Worm (Caenorhabditis elegans): Measurements from ENCODE around the gene nas-6.
A peak's percentile ranks its signal among the peaks of the same experiment; 100 is the strongest.

The nas-6 gene

ce11 chrIV:17465886-17466285 lies 24.7 kb downstream of the nas-6 start, which contains the start of gene F11E6.6 (continued):
- TF ChIP-seq pat-9 (tag; optimal IDR thresholded peaks at IDR 0.05): no peak

ce11 chrIV:17463108-17463608 lies 27.4 kb downstream of the nas-6 start, which contains the start of gene F11E6.10:
Gene F11E6.10 (minus strand): TSS chrIV:17463158.
- TF ChIP-seq eyg-1 (tag; optimal IDR thresholded peaks at IDR 0.05) (no peak), ama-1 (optimal IDR thresholded peaks at IDR 0.05) (no peak), Y22D7AL.16 (tag; optimal IDR thresholded peaks at IDR 0.05) (no peak), nfya-1 (tag; optimal IDR thresholded peaks at IDR 0.05) (no peak), tbx-7 (tag; optimal IDR thresholded peaks at IDR 0.05) (no peak), F13H6.1 (tag; optimal IDR thresholded peaks at IDR 0.05) (no peak), che-1 (tag; optimal IDR thresholded peaks at IDR 0.05) (no peak)

- no peak for TF ChIP-seq fkh-6 (tag; optimal IDR thresholded peaks at IDR 0.05)
- peak; percentile 29 for TF ChIP-seq dve-1 (tag; optimal IDR thresholded peaks at IDR 0.05)
- peak; percentile 2 for TF ChIP-seq tbx-2 (tag; optimal IDR thresholded peaks at IDR 0.05)
These were observed 29.3 kb downstream of the nas-6 start, which contains the start of gene rif-1.1 for ce11 chrIV:17461222-17461707. Gene rif-1.1 (minus strand): TSS chrIV:17461272.

ce11 chrIV:17453996-17454395 lies 36.6 kb downstream of the nas-6 start:
- TF ChIP-seq ttx-3 (tag; optimal IDR thresholded peaks at IDR 0.05) (no peak), gmeb-2 (tag; optimal IDR thresholded peaks at IDR 0.05) (no peak), ceh-18 (tag; optimal IDR thresholded peaks at IDR 0.05) (no peak), unc-3 (GFP tag; conservative IDR thresholded peaks at IDR 0.05) (no peak), unc-3 (tag; optimal IDR thresholded peaks at IDR 0.05) (no peak), ceh-34 (tag; optimal IDR thresholded peaks at IDR 0.05) (no peak), fax-1 (tag; optimal IDR thresholded peaks at IDR 0.05) (no peak), ceh-2 (tag; optimal IDR thresholded peaks at IDR 0.05) (no peak), ama-1 (optimal IDR thresholded peaks at IDR 0.05) (no peak), syd-9 (tag; optimal IDR thresholded peaks at IDR 0.05) (no peak), lim-6 (tag; optimal IDR thresholded peaks at IDR 0.05) (no peak), eyg-1 (tag; optimal IDR thresholded peaks at IDR 0.05) (no peak), K09A11.1 (tag; optimal IDR thresholded peaks at IDR 0.05; ENCODE audit: insufficient read depth) (no peak), npax-4 (tag; optimal IDR thresholded peaks at IDR 0.05) (no peak), pros-1 (tag; optimal IDR thresholded peaks at IDR 0.05) (no peak), fkh-6 (tag; optimal IDR thresholded peaks at IDR 0.05) (no peak), sox-2 (GFP tag; IDR thresholded peaks at IDR 0.05) (no peak), fkh-10 (GFP tag; optimal IDR thresholded peaks at IDR 0.05) (no peak), unc-42 (tag; optimal IDR thresholded peaks at IDR 0.05) (no peak)

- TF ChIP-seq sox-4 (tag; optimal IDR thresholded peaks at IDR 0.05) (no peak), Y22D7AL.16 (tag; optimal IDR thresholded peaks at IDR 0.05) (no peak), hlh-15 (tag; optimal IDR thresholded peaks at IDR 0.05) (no peak), K02D7.2 (tag; optimal IDR thresholded peaks at IDR 0.05) (no peak), pha-4 (tag; optimal IDR thresholded peaks at IDR 0.05) (no peak)
These were observed 37.4 kb downstream of the nas-6 start for ce11 chrIV:17453200-17453599.

ce11 chrIV:17450443-17450842 lies 40.1 kb downstream of the nas-6 start, which contains the start of gene F11E6.8:
Gene F11E6.8 (minus strand): TSS chrIV:17450543.
- TF ChIP-seq unc-55 (GFP tag; optimal IDR thresholded peaks at IDR 0.05) (no peak), pqm-1 (tag; optimal IDR thresholded peaks at IDR 0.05) (no peak), unc-86 (tag; optimal IDR thresholded peaks at IDR 0.05) (no peak), unc-3 (GFP tag; conservative IDR thresholded peaks at IDR 0.05) (no peak), unc-3 (tag; optimal IDR thresholded peaks at IDR 0.05) (no peak)
